Worm (Caenorhabditis elegans) whole organism, L3 larva: ENCODE measurements around the gene C49F5.5.

ENCODE experiments used
- ama-1 ChIP-seq: fragments of 150-350 bp; optimal IDR thresholded peaks from 2 replicates; lab custom pipeline; 2018
- ceh-28 ChIP-seq: fragments of 150-350 bp; optimal IDR thresholded peaks from 2 replicates; lab custom pipeline; 2014; ENCODE audit warnings: missing biosample characterization, missing genetic modification reagents, missing genetic modification characterization
- ceh-82 ChIP-seq: fragments of 150-350 bp; optimal IDR thresholded peaks from 2 replicates; lab custom pipeline; 2014; ENCODE audit warnings: missing biosample characterization, missing genetic modification characterization
- elt-3 ChIP-seq, 3 experiments: fragments of 150-350 bp in 1 of 3; sonication (generic microtip) in 2 of 3; optimal IDR thresholded peaks; 2 replicates in 2 of 3; 4 replicates in 1 of 3; lab custom pipeline; 2014 to 2017; ENCODE audit warnings: missing biosample characterization in 3 of 3, missing genetic modification characterization in 3 of 3
- lin-39 ChIP-seq: fragments of 150-350 bp; optimal IDR thresholded peaks from 2 replicates; lab custom pipeline; 2018; ENCODE audit warnings: missing biosample characterization, missing genetic modification reagents, missing genetic modification characterization
- lsy-12 ChIP-seq: sonication (generic microtip); optimal IDR thresholded peaks from 2 replicates; lab custom pipeline; 2016; ENCODE audit warnings: mild to moderate bottlenecking, missing genetic modification characterization, missing compliant biosample characterization
- nfya-1 ChIP-seq: sonication (generic microtip); optimal IDR thresholded peaks from 2 replicates; lab custom pipeline; 2017; ENCODE audit warnings: missing genetic modification characterization, mild to moderate bottlenecking, missing compliant biosample characterization, antibody characterized with exemption, moderate library complexity; ENCODE audit not compliant: insufficient read depth
- nhr-237 ChIP-seq: fragments of 150-350 bp; optimal IDR thresholded peaks from 2 replicates; lab custom pipeline; 2014; ENCODE audit warnings: missing biosample characterization, missing genetic modification characterization
- nhr-28 ChIP-seq: fragments of 150-350 bp; optimal IDR thresholded peaks from 2 replicates; lab custom pipeline; 2014; ENCODE audit warnings: missing biosample characterization, missing genetic modification characterization
- nhr-77 ChIP-seq: fragments of 150-350 bp; optimal IDR thresholded peaks from 2 replicates; lab custom pipeline; 2014; ENCODE audit warnings: missing biosample characterization, missing genetic modification characterization
- pha-4 ChIP-seq: fragments of 150-350 bp; optimal IDR thresholded peaks from 2 replicates; lab custom pipeline; 2014; ENCODE audit warnings: missing biosample characterization, missing genetic modification reagents, missing genetic modification characterization
- skn-1 ChIP-seq: fragments of 150-350 bp; optimal IDR thresholded peaks from 2 replicates; lab custom pipeline; 2014; ENCODE audit warnings: missing biosample characterization, missing genetic modification characterization
- unc-62 ChIP-seq: fragments of 150-350 bp; sonication (generic microtip); optimal IDR thresholded peaks from 4 replicates; lab custom pipeline; 2014; ENCODE audit warnings: missing biosample characterization, missing genetic modification reagents, missing genetic modification characterization
- ztf-11 ChIP-seq: fragments of 150-350 bp; optimal IDR thresholded peaks from 2 replicates; lab custom pipeline; 2014; ENCODE audit warnings: missing biosample characterization, missing genetic modification characterization

ce11 chrX:11952129-11952528 lies 33.9 kb upstream of the C49F5.5 start:
- no peak for TF ChIP-seq nfya-1
- no peak for TF ChIP-seq skn-1
- TF ChIP-seq pha-4 (tag; lab: Kevin White, UChicago), result no peak
- TF ChIP-seq nhr-77 (tag; lab: Kevin White, UChicago), result no peak
- TF ChIP-seq elt-3 (tag; optimal IDR thresholded peaks at IDR 0.05; lab: Kevin White, UChicago), result no peak
- TF ChIP-seq ceh-82, result no peak
- no peak for TF ChIP-seq lin-39 (tag; lab: Kevin White, UChicago)
- TF ChIP-seq lsy-12 (tag; lab: Kevin White, UChicago), result no peak
- TF ChIP-seq nhr-237 (tag; lab: Kevin White, UChicago), result no peak
- TF ChIP-seq ceh-28 (tag; lab: Kevin White, UChicago), result no peak
- TF ChIP-seq unc-62 (GFP tag; lab: Kevin White, UChicago), result no peak
- TF ChIP-seq nhr-28 (tag; lab: Kevin White, UChicago), result no peak
- no peak for TF ChIP-seq ama-1
- no peak for TF ChIP-seq ztf-11
